Worm (Caenorhabditis elegans) whole organism, L2 larva: ENCODE data around the gene scc-1.

Source experiments
- C34F6.9 ChIP-seq: fragments of 150-350 bp; optimal IDR thresholded peaks from 2 replicates; lab custom pipeline; 2014; ENCODE audit warnings: missing biosample characterization, missing genetic modification characterization
- F13H6.1 ChIP-seq: sonication (generic microtip); optimal IDR thresholded peaks from 2 replicates; lab custom pipeline; 2016; ENCODE audit warnings: missing genetic modification characterization, missing compliant biosample characterization
- Y55F3AM.14 ChIP-seq: fragments of 200-800 bp; sonication (Bioruptor generic); optimal IDR thresholded peaks from 2 replicates; lab custom pipeline; 2018; ENCODE audit warnings: mild to moderate bottlenecking, missing genetic modification characterization, missing compliant biosample characterization
- ZK546.5 ChIP-seq: sonication (generic microtip); optimal IDR thresholded peaks from 2 replicates; lab custom pipeline; 2017; ENCODE audit warnings: missing biosample characterization, missing genetic modification characterization
- alr-1 ChIP-seq: fragments of 150-350 bp; optimal IDR thresholded peaks from 2 replicates; lab custom pipeline; 2014; ENCODE audit warnings: missing biosample characterization, missing genetic modification characterization
- aly-2 ChIP-seq: fragments of 150-350 bp; optimal IDR thresholded peaks from 2 replicates; lab custom pipeline; 2014; ENCODE audit warnings: missing biosample characterization, missing genetic modification characterization
- ama-1 ChIP-seq: fragments of 150-350 bp; optimal IDR thresholded peaks from 2 replicates; lab custom pipeline; 2018; ENCODE audit warnings: inconsistent platforms
- ceh-16 ChIP-seq: fragments of 150-350 bp; optimal IDR thresholded peaks from 2 replicates; lab custom pipeline; 2014; ENCODE audit warnings: missing biosample characterization, missing genetic modification characterization
- ceh-82 ChIP-seq: fragments of 150-350 bp; optimal IDR thresholded peaks from 2 replicates; lab custom pipeline; 2014; ENCODE audit warnings: missing biosample characterization, missing genetic modification characterization
- crh-2 ChIP-seq: sonication (generic microtip); optimal IDR thresholded peaks from 2 replicates; lab custom pipeline; 2017; ENCODE audit warnings: missing biosample characterization, missing genetic modification characterization
- dmd-4 ChIP-seq: sonication (generic microtip); optimal IDR thresholded peaks from 2 replicates; lab custom pipeline; 2017; ENCODE audit warnings: missing biosample characterization, missing genetic modification characterization
- egl-27 ChIP-seq: sonication (generic microtip); optimal IDR thresholded peaks from 3 replicates; lab custom pipeline; 2017; ENCODE audit warnings: missing biosample characterization, missing genetic modification reagents, missing genetic modification characterization
- elt-1 ChIP-seq: fragments of 150-350 bp; optimal IDR thresholded peaks from 2 replicates; lab custom pipeline; 2014; ENCODE audit warnings: missing biosample characterization, missing genetic modification characterization
- elt-3 ChIP-seq: sonication (generic microtip); optimal IDR thresholded peaks from 2 replicates; lab custom pipeline; 2017; ENCODE audit warnings: missing biosample characterization, missing genetic modification characterization
- fos-1 ChIP-seq: fragments of 150-350 bp; optimal IDR thresholded peaks from 2 replicates; lab custom pipeline; 2014; ENCODE audit warnings: missing biosample characterization, missing genetic modification characterization
- gmeb-1 ChIP-seq: fragments of 150-350 bp; optimal IDR thresholded peaks from 2 replicates; lab custom pipeline; 2014; ENCODE audit warnings: missing biosample characterization, missing genetic modification characterization
- lin-11 ChIP-seq: fragments of 150-350 bp; sonication (generic microtip); optimal IDR thresholded peaks from 2 replicates; lab custom pipeline; 2014; ENCODE audit warnings: missing biosample characterization, missing genetic modification characterization, inconsistent platforms, mixed read lengths
- lin-13 ChIP-seq: fragments of 150-350 bp; optimal IDR thresholded peaks from 2 replicates; lab custom pipeline; 2014; ENCODE audit warnings: missing biosample characterization, missing genetic modification reagents, missing genetic modification characterization
- lin-39 ChIP-seq: fragments of 150-350 bp; optimal IDR thresholded peaks from 2 replicates; lab custom pipeline; 2014; ENCODE audit warnings: missing biosample characterization, missing genetic modification reagents, missing genetic modification characterization
- mbf-1 ChIP-seq: sonication (generic microtip); optimal IDR thresholded peaks from 2 replicates; lab custom pipeline; 2017; ENCODE audit warnings: missing biosample characterization, missing genetic modification characterization
- mdl-1 ChIP-seq, 2 experiments: fragments of 150-350 bp in 1 of 2; sonication (generic microtip) in 1 of 2; optimal IDR thresholded peaks; 2 replicates each; lab custom pipeline; 2017; ENCODE audit warnings: missing biosample characterization in 2 of 2, missing genetic modification characterization in 2 of 2
- nhr-10 ChIP-seq: sonication (generic microtip); optimal IDR thresholded peaks from 2 replicates; lab custom pipeline; 2017; ENCODE audit warnings: missing biosample characterization, missing genetic modification characterization
- nhr-11 ChIP-seq: fragments of 150-350 bp; optimal IDR thresholded peaks from 2 replicates; lab custom pipeline; 2014; ENCODE audit warnings: missing biosample characterization, missing genetic modification characterization
- nhr-12 ChIP-seq: fragments of 150-350 bp; optimal IDR thresholded peaks from 2 replicates; lab custom pipeline; 2014; ENCODE audit warnings: missing biosample characterization, missing genetic modification characterization
- nhr-129 ChIP-seq: fragments of 150-350 bp; optimal IDR thresholded peaks from 2 replicates; lab custom pipeline; 2014; ENCODE audit warnings: missing biosample characterization, missing genetic modification characterization
- nhr-21 ChIP-seq: fragments of 150-350 bp; optimal IDR thresholded peaks from 2 replicates; lab custom pipeline; 2014; ENCODE audit warnings: missing biosample characterization, missing genetic modification characterization
- nhr-23 ChIP-seq: fragments of 150-350 bp; optimal IDR thresholded peaks from 2 replicates; lab custom pipeline; 2014; ENCODE audit warnings: missing biosample characterization, missing genetic modification reagents, missing genetic modification characterization
- nhr-25 ChIP-seq: fragments of 150-350 bp; sonication (generic microtip); optimal IDR thresholded peaks from 3 replicates; lab custom pipeline; 2014; ENCODE audit warnings: missing biosample characterization, missing genetic modification characterization
- nhr-6 ChIP-seq: fragments of 150-350 bp; optimal IDR thresholded peaks from 2 replicates; lab custom pipeline; 2014; ENCODE audit warnings: missing biosample characterization, missing genetic modification characterization
- nhr-77 ChIP-seq: fragments of 150-350 bp; optimal IDR thresholded peaks from 2 replicates; lab custom pipeline; 2014; ENCODE audit warnings: missing biosample characterization, missing genetic modification characterization
- peb-1 ChIP-seq: fragments of 150-350 bp; optimal IDR thresholded peaks from 2 replicates; lab custom pipeline; 2014; ENCODE audit warnings: missing biosample characterization, missing genetic modification characterization
- sem-4 ChIP-seq: fragments of 150-350 bp; optimal IDR thresholded peaks from 2 replicates; lab custom pipeline; 2014; ENCODE audit warnings: missing biosample characterization, missing genetic modification reagents, missing genetic modification characterization
- skn-1 ChIP-seq: sonication (generic microtip); optimal IDR thresholded peaks from 2 replicates; lab custom pipeline; 2017; ENCODE audit warnings: missing biosample characterization, missing genetic modification characterization
- sma-3 ChIP-seq: sonication (generic microtip); optimal IDR thresholded peaks from 2 replicates; lab custom pipeline; 2016; ENCODE audit warnings: missing genetic modification reagents, missing genetic modification characterization, missing compliant biosample characterization
- snpc-4 ChIP-seq: fragments of 150-350 bp; optimal IDR thresholded peaks from 2 replicates; lab custom pipeline; 2014; ENCODE audit warnings: missing biosample characterization, missing genetic modification characterization
- unc-39 ChIP-seq: fragments of 150-350 bp; optimal IDR thresholded peaks from 2 replicates; lab custom pipeline; 2014; ENCODE audit warnings: missing biosample characterization, missing genetic modification characterization
- unc-55 ChIP-seq: fragments of 150-350 bp; sonication (generic microtip); optimal IDR thresholded peaks from 3 replicates; lab custom pipeline; 2014; ENCODE audit warnings: missing biosample characterization, missing genetic modification reagents, missing genetic modification characterization
- unc-62 ChIP-seq: fragments of 150-350 bp; optimal IDR thresholded peaks from 2 replicates; lab custom pipeline; 2014; ENCODE audit warnings: missing biosample characterization, missing genetic modification reagents, missing genetic modification characterization
- ztf-1 ChIP-seq: fragments of 200-800 bp; sonication (Bioruptor generic); conservative IDR thresholded peaks from 2 replicates; pipeline ENCODE4 v1.3.6; 2022; ENCODE audit warnings: missing genetic modification characterization, missing compliant biosample characterization
- ztf-11 ChIP-seq: sonication (generic microtip); optimal IDR thresholded peaks from 2 replicates; lab custom pipeline; 2017; ENCODE audit warnings: missing biosample characterization, missing genetic modification characterization
- ztf-4 ChIP-seq: fragments of 150-350 bp; optimal IDR thresholded peaks from 2 replicates; lab custom pipeline; 2014; ENCODE audit warnings: missing biosample characterization, missing genetic modification characterization

Gene scc-1

DNA sequence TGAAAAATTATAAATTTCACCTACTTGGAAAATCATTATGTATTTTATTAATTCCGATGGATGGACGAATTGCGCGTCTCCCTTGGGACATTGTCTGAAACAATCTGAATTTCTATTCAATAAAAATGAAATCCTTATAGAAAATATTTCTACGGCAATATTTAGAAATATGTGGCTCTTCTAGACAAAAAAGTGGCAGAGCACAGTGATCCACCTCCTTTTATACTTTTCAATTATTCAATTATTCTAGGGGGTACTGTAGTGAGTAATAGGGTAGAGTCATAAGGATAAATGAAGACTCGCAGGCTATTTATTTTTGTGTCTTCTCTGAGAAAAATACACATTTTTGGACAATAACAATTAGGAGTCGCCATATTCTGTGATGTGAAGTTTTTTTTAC is 35.3 kb upstream of the scc-1 start, which contains the start of gene T05A7.12:
T05A7.12 (minus strand) TSS at position 101 of the 400 bp plus-strand sequence.
- TF ChIP-seq nhr-10 (tag; lab: Kevin White, UChicago) (no peak), unc-62 (GFP tag; lab: Kevin White, UChicago) (no peak), sem-4 (no peak), Y55F3AM.14 (GFP tag; lab: Kevin White, UChicago) (no peak), fos-1 (no peak), gmeb-1 (tag; lab: Kevin White, UChicago) (no peak), nhr-25 (tag; lab: Kevin White, UChicago) (no peak), lin-13 (GFP tag; lab: Kevin White, UChicago) (no peak), unc-39 (tag; lab: Kevin White, UChicago) (no peak), elt-3 (tag; lab: Kevin White, UChicago) (no peak), F13H6.1 (tag; lab: Kevin White, UChicago) (no peak), elt-1 (tag; lab: Kevin White, UChicago) (no peak), ama-1 (lab: Kevin White, UChicago) (no peak), ZK546.5 (no peak), ztf-11 (tag; lab: Kevin White, UChicago) (no peak)

ce11 chrII:4665359-4665758 is 33.2 kb upstream of the scc-1 start, which contains the start of gene T05A7.11:
T05A7.11 (minus strand) TSS chrII:4665459.
- TF ChIP-seq nhr-11 (tag; lab: Kevin White, UChicago) (no peak), nhr-21 (no peak), crh-2 (tag; lab: Kevin White, UChicago) (no peak), elt-1 (tag; lab: Kevin White, UChicago) (no peak), alr-1 (tag; lab: Kevin White, UChicago) (no peak), sma-3 (GFP tag; lab: Kevin White, UChicago) (no peak)

- TF ChIP-seq Y55F3AM.14 (GFP tag; lab: Kevin White, UChicago) (no peak), elt-1 (tag; lab: Kevin White, UChicago) (no peak), dmd-4 (tag; lab: Kevin White, UChicago) (no peak), unc-62 (GFP tag; lab: Kevin White, UChicago) (no peak), ZK546.5 (no peak), lin-11 (tag; lab: Kevin White, UChicago) (no peak), ama-1 (lab: Kevin White, UChicago) (no peak), lin-13 (GFP tag; lab: Kevin White, UChicago) (no peak), fos-1 (no peak), C34F6.9 (tag; lab: Kevin White, UChicago) (no peak), ztf-11 (tag; lab: Kevin White, UChicago) (no peak), gmeb-1 (tag; lab: Kevin White, UChicago) (no peak), aly-2 (tag; lab: Kevin White, UChicago) (no peak), nhr-25 (tag; lab: Kevin White, UChicago) (no peak), sem-4 (no peak), nhr-10 (tag; lab: Kevin White, UChicago) (no peak), mdl-1 (tag; optimal IDR thresholded peaks at IDR 0.05; lab: Kevin White, UChicago) (no peak), ztf-1 (no peak), unc-55 (GFP tag; lab: Kevin White, UChicago) (no peak), unc-39 (tag; lab: Kevin White, UChicago) (no peak)
Observed at ce11 chrII:4667572-4667971, 30.9 kb upstream of the scc-1 start, which contains the start of gene fut-5. fut-5 (minus strand) TSS chrII:4667672.

- no peak for TF ChIP-seq nhr-12
- TF ChIP-seq lin-13 (GFP tag; lab: Kevin White, UChicago), result no peak
- TF ChIP-seq alr-1 (tag; lab: Kevin White, UChicago), result no peak
- no peak for TF ChIP-seq Y55F3AM.14 (GFP tag; lab: Kevin White, UChicago)
- TF ChIP-seq ztf-1, result no peak
- no peak for TF ChIP-seq nhr-11 (tag; lab: Kevin White, UChicago)
- TF ChIP-seq mbf-1 (tag; lab: Kevin White, UChicago), result no peak
Observed at ce11 chrII:4671692-4672091, 26.8 kb upstream of the scc-1 start, which contains the start of gene T05A7.6. T05A7.6 (minus strand) TSS chrII:4671792.

DNA sequence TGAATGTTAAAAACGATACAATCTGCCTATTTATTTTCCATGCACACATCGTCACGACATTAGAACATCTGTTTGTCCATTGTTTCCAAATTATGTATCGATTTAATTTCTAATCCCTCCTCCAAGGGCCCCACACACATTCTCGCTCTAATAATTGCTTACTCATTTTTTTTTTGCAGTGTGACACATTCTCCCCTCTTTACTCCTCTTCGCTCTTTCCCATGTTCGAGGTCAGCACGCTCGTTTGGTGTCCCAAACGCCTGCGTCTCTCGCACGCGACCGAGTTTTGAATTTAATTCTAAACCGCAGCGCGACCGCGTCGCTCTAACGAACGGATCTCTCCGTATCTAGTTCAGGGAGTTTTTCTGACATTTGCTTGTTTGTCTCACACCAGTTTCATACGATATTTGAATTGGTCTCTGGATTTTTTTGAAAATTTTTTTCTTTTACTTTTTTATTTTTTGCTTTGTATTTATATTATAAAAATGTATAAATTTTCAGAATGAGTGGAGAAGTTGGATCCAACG is 25.9 kb upstream of the scc-1 start, which contains the start of the genes clec-140 and hmg-11:
clec-140 (plus strand) TSS at position 477 of the 527 bp plus-strand sequence.
hmg-11 (plus strand) TSS at position 502 of the 527 bp plus-strand sequence.
- TF ChIP-seq dmd-4 (tag; lab: Kevin White, UChicago), result no peak
- peak; percentile 94 for TF ChIP-seq fos-1
- peak; percentile 68 for TF ChIP-seq nhr-129
- no peak for TF ChIP-seq lin-39 (tag; lab: Kevin White, UChicago)
- peak; percentile 11 for TF ChIP-seq snpc-4
- TF ChIP-seq sma-3 (GFP tag; lab: Kevin White, UChicago), result peak; percentile 26
- TF ChIP-seq peb-1 (tag; lab: Kevin White, UChicago), result no peak
- no peak for TF ChIP-seq nhr-10 (tag; lab: Kevin White, UChicago)
- TF ChIP-seq elt-3 (tag; lab: Kevin White, UChicago), result no peak
- no peak for TF ChIP-seq unc-62 (GFP tag; lab: Kevin White, UChicago)
- no peak for TF ChIP-seq ama-1 (lab: Kevin White, UChicago)
- TF ChIP-seq gmeb-1 (tag; lab: Kevin White, UChicago), result no peak
- TF ChIP-seq skn-1 (tag; lab: Kevin White, UChicago), result no peak
- no peak for TF ChIP-seq crh-2 (tag; lab: Kevin White, UChicago)
- no peak for TF ChIP-seq nhr-77
- no peak for TF ChIP-seq F13H6.1 (tag; lab: Kevin White, UChicago)
- no peak for TF ChIP-seq ztf-4 (tag; lab: Kevin White, UChicago)
- TF ChIP-seq sem-4, result no peak
- TF ChIP-seq lin-13 (GFP tag; lab: Kevin White, UChicago), result no peak
- no peak for TF ChIP-seq ceh-82
- TF ChIP-seq elt-1 (tag; lab: Kevin White, UChicago), result no peak
- no peak for TF ChIP-seq ceh-16 (tag; lab: Kevin White, UChicago)
- TF ChIP-seq alr-1 (tag; lab: Kevin White, UChicago), result no peak
- TF ChIP-seq egl-27 (tag; lab: Kevin White, UChicago), result peak; percentile 26
- TF ChIP-seq nhr-21, result no peak
- TF ChIP-seq nhr-6 (tag; lab: Kevin White, UChicago), result no peak
- no peak for TF ChIP-seq lin-11 (tag; lab: Kevin White, UChicago)
- TF ChIP-seq ztf-11 (tag; lab: Kevin White, UChicago), result no peak
- TF ChIP-seq nhr-23 (tag; lab: Kevin White, UChicago), result no peak
